Worm (Caenorhabditis elegans) whole organism, early embryonic: ENCODE measurements around the gene damt-1.

ENCODE experiments used
- B0310.2 ChIP-seq: sonication (generic microtip); optimal IDR thresholded peaks from 2 replicates; lab custom pipeline; 2016; ENCODE audit warnings: mild to moderate bottlenecking, missing genetic modification characterization, missing compliant biosample characterization
- aly-1 ChIP-seq: sonication (generic microtip); optimal IDR thresholded peaks from 2 replicates; lab custom pipeline; 2016; ENCODE audit warnings: missing genetic modification characterization, missing compliant biosample characterization
- ama-1 ChIP-seq: fragments of 150-350 bp; optimal IDR thresholded peaks from 2 replicates; lab custom pipeline; 2014
- ceh-13 ChIP-seq: fragments of 200-800 bp; sonication (Bioruptor generic); optimal IDR thresholded peaks from 2 replicates; lab custom pipeline; 2018; ENCODE audit warnings: mild to moderate bottlenecking, missing genetic modification characterization, missing compliant biosample characterization
- hnd-1 ChIP-seq: sonication (generic microtip); optimal IDR thresholded peaks from 2 replicates; lab custom pipeline; 2016; ENCODE audit warnings: missing genetic modification characterization, missing compliant biosample characterization
- pes-1 ChIP-seq: fragments of 200-800 bp; sonication (Bioruptor generic); IDR thresholded peaks from 2 replicates; pipeline ENCODE4 v1.3.6; 2022; ENCODE audit warnings: missing genetic modification reagents, missing genetic modification characterization, missing compliant biosample characterization
- scrt-1 ChIP-seq: fragments of 200-800 bp; sonication (Bioruptor generic); IDR thresholded peaks from 2 replicates; pipeline ENCODE4 v1.3.6; 2022; ENCODE audit warnings: missing genetic modification characterization, missing compliant biosample characterization
- sea-1 ChIP-seq: fragments of 200-800 bp; sonication (Bioruptor generic); conservative IDR thresholded peaks from 2 replicates; pipeline ENCODE4 v1.3.6; 2022; ENCODE audit warnings: missing genetic modification characterization, missing compliant biosample characterization

ce11 chrII:5736599-5736998 is 16.7 kb downstream of the damt-1 start:
- TF ChIP-seq ceh-13 (GFP tag; lab: Kevin White, UChicago) (no peak), ama-1 (no peak), B0310.2 (tag; lab: Kevin White, UChicago) (no peak), scrt-1 (no peak), pes-1 (GFP tag; lab: Robert Waterston, UW) (no peak), hnd-1 (tag; lab: Kevin White, UChicago) (no peak), sea-1 (GFP tag; lab: Robert Waterston, UW) (no peak), aly-1 (tag; lab: Kevin White, UChicago) (no peak)
